Worm (Caenorhabditis elegans) whole organism, L4 larva: ENCODE measurements around the gene ptr-25.
A peak's percentile ranks its signal among the peaks of the same experiment; 100 is the strongest.

Experiments
- D1046.2 ChIP-seq: fragments of 200-800 bp; sonication (Bioruptor generic); IDR thresholded peaks from 2 replicates; pipeline ENCODE4 v1.3.6; 2022; ENCODE audit warnings: missing genetic modification characterization, missing compliant biosample characterization
- F10B5.3 ChIP-seq: sonication (generic microtip); optimal IDR thresholded peaks from 2 replicates; lab custom pipeline; 2016; ENCODE audit warnings: mild to moderate bottlenecking, missing genetic modification characterization, missing compliant biosample characterization
- F26F4.8 ChIP-seq: fragments of 200-800 bp; sonication (Bioruptor generic); conservative IDR thresholded peaks from 2 replicates; pipeline ENCODE4 v1.3.6; 2022; ENCODE audit warnings: missing genetic modification characterization, missing compliant biosample characterization
- F44E2.7 ChIP-seq: fragments of 200-800 bp; sonication (Bioruptor generic); IDR thresholded peaks from 2 replicates; pipeline ENCODE4 v2.1.2; 2022; ENCODE audit warnings: missing genetic modification characterization, missing compliant biosample characterization
- F49E8.2 ChIP-seq: sonication (generic microtip); optimal IDR thresholded peaks from 2 replicates; lab custom pipeline; 2016; ENCODE audit warnings: missing compliant biosample characterization, mild to moderate bottlenecking, missing genetic modification characterization, borderline replicate concordance
- Y105C5A.15 ChIP-seq: fragments of 200-800 bp; sonication (Bioruptor generic); IDR thresholded peaks from 2 replicates; pipeline ENCODE4 v1.3.6; 2022; ENCODE audit warnings: missing genetic modification characterization, missing compliant biosample characterization
- Y48G9A.11 ChIP-seq: fragments of 200-800 bp; sonication (Bioruptor generic); IDR thresholded peaks from 2 replicates; pipeline ENCODE4 v1.3.6; 2022; ENCODE audit warnings: missing genetic modification reagents, missing genetic modification characterization, missing compliant biosample characterization
- Y75B8A.6 ChIP-seq: fragments of 200-800 bp; sonication (Bioruptor generic); IDR thresholded peaks from 2 replicates; pipeline ENCODE4 v1.3.6; 2022; ENCODE audit warnings: missing genetic modification reagents, missing genetic modification characterization, missing compliant biosample characterization
- ZK337.2 ChIP-seq: fragments of 200-800 bp; sonication (Bioruptor generic); IDR thresholded peaks from 2 replicates; pipeline ENCODE4 v1.3.6; 2022; ENCODE audit warnings: missing genetic modification reagents, missing genetic modification characterization, missing compliant biosample characterization
- aha-1 ChIP-seq: fragments of 150-350 bp; peaks from one replicate; lab custom pipeline; 2014; ENCODE audit warnings: missing biosample characterization, missing genetic modification characterization
- aly-2 ChIP-seq: sonication (generic microtip); optimal IDR thresholded peaks from 2 replicates; lab custom pipeline; 2018; ENCODE audit warnings: missing biosample characterization, missing genetic modification characterization
- attf-4 ChIP-seq: sonication (generic microtip); optimal IDR thresholded peaks from 3 replicates; lab custom pipeline; 2017; ENCODE audit warnings: missing biosample characterization, missing genetic modification characterization
- ceh-28 ChIP-seq: fragments of 150-350 bp; optimal IDR thresholded peaks from 2 replicates; lab custom pipeline; 2014; ENCODE audit warnings: missing biosample characterization, missing genetic modification reagents, missing genetic modification characterization
- ceh-32 ChIP-seq: sonication (generic microtip); optimal IDR thresholded peaks from 2 replicates; lab custom pipeline; 2016; ENCODE audit warnings: mild to moderate bottlenecking, missing genetic modification characterization, missing compliant biosample characterization; ENCODE audit not compliant: poor library complexity
- ceh-44 ChIP-seq: fragments of 200-800 bp; sonication (Bioruptor generic); IDR thresholded peaks from 2 replicates; pipeline ENCODE4 v1.3.6; 2022; ENCODE audit warnings: missing genetic modification reagents, missing genetic modification characterization, missing compliant biosample characterization
- ceh-62 ChIP-seq: sonication (generic microtip); optimal IDR thresholded peaks from 2 replicates; lab custom pipeline; 2017; ENCODE audit warnings: missing biosample characterization, missing genetic modification characterization
- ctbp-1 ChIP-seq: fragments of 200-800 bp; sonication (Bioruptor generic); IDR thresholded peaks from 2 replicates; pipeline ENCODE4 v1.3.6; 2022; ENCODE audit warnings: missing genetic modification reagents, missing genetic modification characterization, missing compliant biosample characterization
- daf-12 ChIP-seq: fragments of 150-350 bp; optimal IDR thresholded peaks from 2 replicates; lab custom pipeline; 2014; ENCODE audit warnings: missing biosample characterization, missing genetic modification reagents, missing genetic modification characterization
- daf-19 ChIP-seq: fragments of 200-800 bp; sonication (Bioruptor generic); conservative IDR thresholded peaks from 2 replicates; pipeline ENCODE4 v1.3.6; 2022; ENCODE audit warnings: missing genetic modification characterization, missing compliant biosample characterization
- daf-8 ChIP-seq: fragments of 200-800 bp; sonication (Bioruptor generic); IDR thresholded peaks from 2 replicates; pipeline ENCODE4 v1.3.6; 2022; ENCODE audit warnings: missing genetic modification characterization, missing compliant biosample characterization
- dmd-6 ChIP-seq: fragments of 200-800 bp; sonication (Bioruptor generic); IDR thresholded peaks from 2 replicates; pipeline ENCODE4 v1.3.6; 2022; ENCODE audit warnings: missing genetic modification reagents, missing genetic modification characterization, missing compliant biosample characterization
- dmd-8 ChIP-seq: fragments of 200-800 bp; sonication (Bioruptor generic); IDR thresholded peaks from 2 replicates; pipeline ENCODE4 v1.3.6; 2022; ENCODE audit warnings: missing genetic modification characterization, missing compliant biosample characterization
- dpl-1 ChIP-seq: fragments of 150-350 bp; optimal IDR thresholded peaks from 2 replicates; lab custom pipeline; 2014; ENCODE audit warnings: missing biosample characterization, missing genetic modification reagents, missing genetic modification characterization
- dve-1 ChIP-seq: sonication (generic microtip); optimal IDR thresholded peaks from 2 replicates; lab custom pipeline; 2017; ENCODE audit warnings: antibody characterized with exemption, mild to moderate bottlenecking, missing genetic modification characterization, missing compliant biosample characterization; ENCODE audit not compliant: insufficient read depth
- egl-43 ChIP-seq: fragments of 200-800 bp; sonication (Bioruptor generic); IDR thresholded peaks from 2 replicates; pipeline ENCODE4 v1.3.6; 2022; ENCODE audit warnings: missing genetic modification reagents, missing genetic modification characterization, missing compliant biosample characterization
- fos-1 ChIP-seq: fragments of 150-350 bp; optimal IDR thresholded peaks from 2 replicates; lab custom pipeline; 2014; ENCODE audit warnings: missing biosample characterization, missing genetic modification characterization
- hlh-11 ChIP-seq: fragments of 200-800 bp; sonication (Bioruptor generic); optimal IDR thresholded peaks from 2 replicates; lab custom pipeline; 2018; ENCODE audit warnings: mild to moderate bottlenecking, missing genetic modification characterization, missing compliant biosample characterization
- hlh-30 ChIP-seq: sonication (generic microtip); optimal IDR thresholded peaks from 2 replicates; lab custom pipeline; 2017; ENCODE audit warnings: antibody characterized with exemption, mild to moderate bottlenecking, missing genetic modification characterization, missing compliant biosample characterization; ENCODE audit not compliant: insufficient read depth
- hmg-1.1 ChIP-seq: fragments of 200-800 bp; sonication (Bioruptor generic); IDR thresholded peaks from 2 replicates; pipeline ENCODE4 v1.3.6; 2022; ENCODE audit warnings: missing genetic modification reagents, missing genetic modification characterization, missing compliant biosample characterization
- lin-38 ChIP-seq: fragments of 200-800 bp; sonication (Bioruptor generic); IDR thresholded peaks from 2 replicates; pipeline ENCODE4 v1.3.6; 2022; ENCODE audit warnings: missing genetic modification reagents, missing genetic modification characterization, missing compliant biosample characterization
- lsy-2 ChIP-seq, 2 experiments: fragments of 150-350 bp in 1 of 2; sonication (generic microtip) in 1 of 2; optimal IDR thresholded peaks; 2 replicates each; lab custom pipeline; 2014 to 2017; ENCODE audit warnings: missing biosample characterization in 2 of 2, missing genetic modification characterization in 2 of 2
- madf-5 ChIP-seq, 2 experiments: fragments of 200-800 bp; sonication (Bioruptor generic); IDR thresholded peaks; 2 replicates each; pipeline ENCODE4 v1.3.6; 2022; ENCODE audit warnings: missing compliant biosample characterization in 2 of 2, missing genetic modification characterization in 2 of 2
- madf-9 ChIP-seq: fragments of 200-800 bp; sonication (Bioruptor generic); conservative IDR thresholded peaks from 2 replicates; pipeline ENCODE4 v1.3.6; 2022; ENCODE audit warnings: missing genetic modification reagents, missing genetic modification characterization, missing compliant biosample characterization
- mdl-1 ChIP-seq, 2 experiments: fragments of 150-350 bp in 1 of 2; sonication (generic microtip) in 1 of 2; optimal IDR thresholded peaks; 2 replicates each; lab custom pipeline; 2014 to 2017; ENCODE audit warnings: missing biosample characterization in 2 of 2, missing genetic modification characterization in 2 of 2
- mxl-2 ChIP-seq: fragments of 200-800 bp; sonication (Bioruptor generic); conservative IDR thresholded peaks from 2 replicates; pipeline ENCODE4 v1.3.6; 2022; ENCODE audit warnings: missing genetic modification reagents, missing genetic modification characterization, missing compliant biosample characterization
- nhr-10 ChIP-seq: fragments of 150-350 bp; optimal IDR thresholded peaks from 2 replicates; lab custom pipeline; 2014; ENCODE audit warnings: missing biosample characterization, missing genetic modification characterization
- nhr-102 ChIP-seq: sonication (generic microtip); optimal IDR thresholded peaks from 2 replicates; lab custom pipeline; 2016; ENCODE audit warnings: mild to moderate bottlenecking, missing genetic modification characterization, moderate library complexity, missing compliant biosample characterization
- nhr-11 ChIP-seq: fragments of 150-350 bp; optimal IDR thresholded peaks from 2 replicates; lab custom pipeline; 2014; ENCODE audit warnings: missing biosample characterization, missing genetic modification characterization
- nhr-111 ChIP-seq: fragments of 200-800 bp; sonication (Bioruptor generic); optimal IDR thresholded peaks from 2 replicates; lab custom pipeline; 2018; ENCODE audit warnings: mild to moderate bottlenecking, missing genetic modification characterization, missing compliant biosample characterization
- nhr-237 ChIP-seq: sonication (generic microtip); optimal IDR thresholded peaks from 2 replicates; lab custom pipeline; 2017; ENCODE audit warnings: missing biosample characterization, missing genetic modification characterization
- nhr-76 ChIP-seq: fragments of 150-350 bp; optimal IDR thresholded peaks from 2 replicates; lab custom pipeline; 2014; ENCODE audit warnings: missing biosample characterization, missing genetic modification characterization
- nhr-77 ChIP-seq: fragments of 150-350 bp; optimal IDR thresholded peaks from 2 replicates; lab custom pipeline; 2014; ENCODE audit warnings: missing biosample characterization, missing genetic modification characterization
- php-3 ChIP-seq: fragments of 200-800 bp; sonication (Bioruptor generic); IDR thresholded peaks from 2 replicates; pipeline ENCODE4 v1.3.6; 2022; ENCODE audit warnings: missing genetic modification reagents, missing genetic modification characterization, missing compliant biosample characterization
- rbr-2 ChIP-seq: sonication (generic microtip); optimal IDR thresholded peaks from 2 replicates; lab custom pipeline; 2016; ENCODE audit warnings: missing genotype, missing genetic modification characterization, missing compliant biosample characterization
- sdz-12 ChIP-seq: fragments of 200-800 bp; sonication (Bioruptor generic); optimal IDR thresholded peaks from 2 replicates; lab custom pipeline; 2018; ENCODE audit warnings: mild to moderate bottlenecking, missing genetic modification characterization, missing compliant biosample characterization
- snpc-1.2 ChIP-seq: fragments of 200-800 bp; sonication (Bioruptor generic); IDR thresholded peaks from 2 replicates; pipeline ENCODE4 v1.3.6; 2022; ENCODE audit warnings: missing genetic modification reagents, missing genetic modification characterization, missing compliant biosample characterization
- snpc-4 ChIP-seq: fragments of 150-350 bp; optimal IDR thresholded peaks from 2 replicates; lab custom pipeline; 2014; ENCODE audit warnings: missing biosample characterization, missing genetic modification characterization
- spr-1 ChIP-seq: sonication (generic microtip); optimal IDR thresholded peaks from 2 replicates; lab custom pipeline; 2016; ENCODE audit warnings: mild to moderate bottlenecking, missing genetic modification characterization, missing compliant biosample characterization
- tag-97 ChIP-seq: fragments of 200-800 bp; sonication (Bioruptor generic); IDR thresholded peaks from 2 replicates; pipeline ENCODE4 v1.3.6; 2022; ENCODE audit warnings: missing genetic modification characterization, missing compliant biosample characterization
- unc-62 ChIP-seq, 3 experiments: fragments of 150-350 bp in 1 of 3; sonication (generic microtip); optimal IDR thresholded peaks in 2 of 3; peaks in 1 of 3; 1 replicate in 1 of 3; 2 replicates in 2 of 3; lab custom pipeline; 2014 to 2017; ENCODE audit warnings: missing biosample characterization in 3 of 3, missing genetic modification characterization in 3 of 3, missing genetic modification reagents in 3 of 3, missing genotype in 1 of 3
- vab-7 ChIP-seq: fragments of 200-800 bp; sonication (Bioruptor generic); IDR thresholded peaks from 2 replicates; pipeline ENCODE4 v1.3.6; 2022; ENCODE audit warnings: missing genetic modification reagents, missing genetic modification characterization, missing compliant biosample characterization
- zip-11 ChIP-seq: fragments of 200-800 bp; sonication (Bioruptor generic); IDR thresholded peaks from 2 replicates; pipeline ENCODE4 v1.3.6; 2022; ENCODE audit warnings: missing genetic modification characterization, missing compliant biosample characterization

The ptr-25 gene

ce11 chrIII:10537558-10537957, 49.6 kb downstream of the ptr-25 start (continued):
- TF ChIP-seq lin-38 (GFP tag; lab: Robert Waterston, UW): 0 out of 2 replicates have a peak, but pooled peaks have one; percentile 36
- no peak for TF ChIP-seq aly-2 (tag; lab: Kevin White, UChicago)
- TF ChIP-seq sdz-12 (GFP tag; lab: Kevin White, UChicago): no peak
- TF ChIP-seq F26F4.8 (GFP tag; lab: Robert Waterston, UW): no peak
- 0 out of 2 replicates have a peak, but pooled peaks have one; percentile 61 for TF ChIP-seq Y75B8A.6 (GFP tag; lab: Robert Waterston, UW)
- TF ChIP-seq nhr-10 (tag; lab: Kevin White, UChicago): no peak
- peak; percentile 39 for TF ChIP-seq spr-1 (tag; lab: Kevin White, UChicago)
- TF ChIP-seq madf-5 (GFP tag; IDR thresholded peaks at IDR 0.05; lab: Robert Waterston, UW): no peak
- TF ChIP-seq ceh-28 (tag; lab: Kevin White, UChicago): no peak
- no peak for TF ChIP-seq D1046.2 (GFP tag; lab: Robert Waterston, UW)
- TF ChIP-seq hmg-1.1 (GFP tag; lab: Robert Waterston, UW): no peak
- TF ChIP-seq fos-1 (tag; lab: Kevin White, UChicago): no peak
- TF ChIP-seq nhr-11: no peak
- 0 out of 2 replicates have a peak, but pooled peaks have one; percentile 34 for TF ChIP-seq egl-43
- TF ChIP-seq hlh-11: peak; percentile 38
- no peak for TF ChIP-seq daf-8 (GFP tag; lab: Robert Waterston, UW)
- no peak for TF ChIP-seq dpl-1 (GFP tag; lab: Kevin White, UChicago)
- TF ChIP-seq snpc-4 (tag; lab: Kevin White, UChicago): no peak
- TF ChIP-seq madf-9 (GFP tag; lab: Robert Waterston, UW): no peak
- TF ChIP-seq daf-12 (tag; lab: Kevin White, UChicago): no peak
- no peak for TF ChIP-seq unc-62 (GFP tag; optimal IDR thresholded peaks at IDR 0.05 in 1 of 2; lab: Kevin White, UChicago)
- no peak for TF ChIP-seq unc-62 (tag; optimal IDR thresholded peaks at IDR 0.05; lab: Kevin White, UChicago)
- TF ChIP-seq nhr-102: peak; percentile 14
- no peak for TF ChIP-seq rbr-2
- TF ChIP-seq dmd-6 (GFP tag; lab: Robert Waterston, UW): no peak
- TF ChIP-seq ceh-32: no peak
- no peak for TF ChIP-seq Y105C5A.15 (GFP tag; lab: Robert Waterston, UW)
- no peak for TF ChIP-seq mxl-2 (GFP tag; lab: Robert Waterston, UW)
- no peak for TF ChIP-seq dmd-8
- no peak for TF ChIP-seq nhr-76 (tag; lab: Kevin White, UChicago)
- TF ChIP-seq F10B5.3: no peak
- no peak for TF ChIP-seq F49E8.2
- no peak for TF ChIP-seq ceh-44 (GFP tag; lab: Robert Waterston, UW)
- no peak for TF ChIP-seq F44E2.7 (GFP tag; lab: Robert Waterston, UW)
- TF ChIP-seq Y48G9A.11 (GFP tag; lab: Robert Waterston, UW): no peak
- no peak for TF ChIP-seq dve-1 (tag; lab: Kevin White, UChicago)
- TF ChIP-seq tag-97 (GFP tag; lab: Robert Waterston, UW): no peak
- no peak for TF ChIP-seq php-3 (GFP tag; lab: Robert Waterston, UW)
- TF ChIP-seq nhr-111 (GFP tag; lab: Kevin White, UChicago): no peak
- TF ChIP-seq aha-1 (tag; lab: Kevin White, UChicago): no peak
- TF ChIP-seq attf-4 (tag; lab: Kevin White, UChicago): no peak
- TF ChIP-seq vab-7: no peak
- TF ChIP-seq ceh-62 (tag; lab: Kevin White, UChicago): no peak
- TF ChIP-seq daf-19 (GFP tag; lab: Robert Waterston, UW): no peak
- TF ChIP-seq hlh-30: peak; percentile 38
- no peak for TF ChIP-seq mdl-1 (tag; optimal IDR thresholded peaks at IDR 0.05; lab: Kevin White, UChicago)
- TF ChIP-seq ZK337.2 (GFP tag; lab: Robert Waterston, UW): no peak
- TF ChIP-seq ctbp-1: 0 out of 2 replicates have a peak, but pooled peaks have one; percentile 18
- no peak for TF ChIP-seq nhr-77 (tag; lab: Kevin White, UChicago)
- no peak for TF ChIP-seq nhr-237 (tag; lab: Kevin White, UChicago)
- no peak for TF ChIP-seq zip-11
- TF ChIP-seq snpc-1.2 (GFP tag; lab: Robert Waterston, UW): no peak
- no peak for TF ChIP-seq lsy-2 (tag; optimal IDR thresholded peaks at IDR 0.05; lab: Kevin White, UChicago)
